Worm (Caenorhabditis elegans): ENCODE results near the gene Y57E12B.1.

Gene Y57E12B.1

DNA sequence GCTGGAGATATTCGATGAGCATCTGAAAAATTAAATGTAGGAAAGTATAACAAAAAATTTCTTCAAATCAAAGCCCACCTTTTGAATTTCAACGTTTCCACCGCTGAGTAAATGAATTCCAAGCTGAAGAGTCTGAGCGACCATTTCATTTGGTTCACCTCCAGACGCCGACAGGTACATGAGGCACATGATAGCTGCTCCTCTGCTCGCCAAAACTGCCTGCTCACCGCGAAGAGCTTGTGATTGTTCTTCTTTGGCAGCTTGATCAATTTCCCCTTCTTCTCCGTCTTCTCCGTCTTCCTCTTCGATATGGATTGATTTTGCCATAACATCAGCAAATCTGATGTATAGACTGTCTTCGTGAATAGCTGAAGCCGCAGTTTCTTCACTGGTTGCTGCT is 41.9 kb upstream of the Y57E12B.1 start:
- TF ChIP-seq unc-62 (GFP tag; optimal IDR thresholded peaks at IDR 0.05 in 1 of 2) (peak in 1 of 2 experiments; percentile 93), unc-62 (tag; optimal IDR thresholded peaks at IDR 0.05) (no peak), pha-4 (GFP tag; IDR thresholded peaks at IDR 0.05) (no peak), pha-4 (tag; optimal IDR thresholded peaks at IDR 0.05) (no peak)

DNA sequence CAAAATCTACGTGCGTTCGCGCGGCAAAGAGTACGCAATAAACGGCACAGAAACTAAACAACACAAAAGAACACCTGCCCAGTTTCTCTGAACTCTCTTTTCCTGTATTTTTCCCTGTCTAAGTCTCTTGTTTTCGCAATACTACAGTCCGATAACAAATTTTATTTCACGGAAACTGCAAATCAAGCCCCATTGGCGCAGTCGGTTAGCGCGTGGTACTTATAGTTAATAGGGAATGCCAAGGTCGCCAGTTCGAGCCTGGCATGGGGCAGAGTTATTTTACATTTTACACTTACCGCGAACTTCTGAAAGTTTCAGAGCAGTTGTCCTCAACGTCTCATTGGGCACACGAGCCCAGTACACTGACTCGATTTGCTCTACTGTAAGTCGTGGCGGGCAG is 31.0 kb upstream of the Y57E12B.1 start:
- TF ChIP-seq vab-7 (GFP tag; IDR thresholded peaks at IDR 0.05) (0 out of 2 replicates have a peak, but pooled peaks have one; percentile 17), nhr-10 (tag; optimal IDR thresholded peaks at IDR 0.05) (no peak), ceh-20 (GFP tag; IDR thresholded peaks at IDR 0.05) (no peak), madf-9 (GFP tag; conservative IDR thresholded peaks at IDR 0.05) (no peak), ctbp-1 (GFP tag; IDR thresholded peaks at IDR 0.05) (no peak), F49E8.2 (tag; optimal IDR thresholded peaks at IDR 0.05; ENCODE audit: borderline replicate concordance) (no peak), nhr-102 (tag; optimal IDR thresholded peaks at IDR 0.05) (no peak), nhr-28 (tag; optimal IDR thresholded peaks at IDR 0.05) (no peak), nhr-48 (tag; optimal IDR thresholded peaks at IDR 0.05) (no peak), aha-1 (tag) (no peak), saeg-2 (GFP tag; IDR thresholded peaks at IDR 0.05) (no peak), tra-1 (GFP tag; IDR thresholded peaks at IDR 0.05) (no peak), arid-1 (GFP tag; conservative IDR thresholded peaks at IDR 0.05) (no peak), dmd-9 (GFP tag; IDR thresholded peaks at IDR 0.05) (no peak), mdt-29 (GFP tag; IDR thresholded peaks at IDR 0.05) (no peak), snpc-4 (tag; optimal IDR thresholded peaks at IDR 0.05) (no peak), egl-43 (GFP tag; IDR thresholded peaks at IDR 0.05) (no peak), nhr-41 (GFP tag; IDR thresholded peaks at IDR 0.05) (no peak), hlh-30 (tag; optimal IDR thresholded peaks at IDR 0.05; ENCODE audit: insufficient read depth) (no peak), F26F4.8 (GFP tag; conservative IDR thresholded peaks at IDR 0.05) (0 out of 2 replicates have a peak, but pooled peaks have one; percentile 14), ZK337.2 (GFP tag; IDR thresholded peaks at IDR 0.05) (no peak), unc-62 (GFP tag; optimal IDR thresholded peaks at IDR 0.05 in 1 of 2) (peak in 1 of 2 experiments; percentile 38), unc-62 (tag; optimal IDR thresholded peaks at IDR 0.05) (no peak), ceh-62 (tag; optimal IDR thresholded peaks at IDR 0.05) (no peak), dmd-6 (GFP tag; IDR thresholded peaks at IDR 0.05) (0 out of 2 replicates have a peak, but pooled peaks have one; percentile 14), nhr-6 (tag; optimal IDR thresholded peaks at IDR 0.05) (no peak), Y105C5A.15 (GFP tag; IDR thresholded peaks at IDR 0.05) (no peak), madf-5 (GFP tag; IDR thresholded peaks at IDR 0.05) (no peak), lir-3 (tag; optimal IDR thresholded peaks at IDR 0.05) (no peak), dve-1 (tag; optimal IDR thresholded peaks at IDR 0.05; ENCODE audit: insufficient read depth) (no peak)

DNA sequence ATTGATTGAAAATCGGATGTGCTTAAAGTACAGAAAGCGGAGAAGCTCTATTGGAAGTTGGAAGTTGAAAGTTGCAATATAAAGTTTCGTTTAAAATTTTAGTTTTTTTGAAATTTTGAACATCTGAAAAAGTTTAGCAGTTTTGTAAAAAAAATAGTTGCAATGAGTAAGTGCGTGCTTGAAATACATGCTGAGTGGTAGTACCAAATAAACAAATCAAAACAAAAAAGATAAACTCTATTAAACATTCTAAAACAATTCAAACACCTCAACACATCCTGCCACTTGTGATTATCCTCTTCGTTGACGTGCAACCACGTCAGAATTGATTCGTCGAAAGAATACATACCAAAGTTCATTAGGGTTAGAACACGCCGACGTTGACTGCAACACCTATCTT is 29.1 kb upstream of the Y57E12B.1 start:
- TF ChIP-seq unc-62 (GFP tag; optimal IDR thresholded peaks at IDR 0.05 in 1 of 2) (peak in 1 of 2 experiments; percentile 92), unc-62 (tag; optimal IDR thresholded peaks at IDR 0.05) (no peak), F10B5.3 (tag; optimal IDR thresholded peaks at IDR 0.05) (no peak)

DNA sequence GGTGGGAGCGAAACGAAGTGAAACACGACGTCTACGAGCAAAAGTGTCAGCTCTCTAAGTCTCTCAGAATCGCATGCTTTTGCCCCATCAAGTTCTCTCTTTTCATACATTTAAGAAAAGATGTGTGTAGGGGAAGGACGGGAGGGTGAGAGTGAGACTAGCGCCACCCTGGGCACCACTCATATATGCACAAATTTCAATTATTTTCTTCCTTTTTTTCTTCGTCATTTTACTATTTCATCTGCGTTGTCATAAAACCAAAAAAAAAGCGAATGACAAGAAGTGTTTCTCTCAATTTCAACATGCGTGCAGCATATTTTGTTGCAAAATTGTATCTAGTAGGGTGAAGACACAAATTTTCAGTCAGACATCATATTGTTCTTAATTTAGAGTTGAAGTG is 21.7 kb upstream of the Y57E12B.1 start:
- TF ChIP-seq T26A8.4 (GFP tag; IDR thresholded peaks at IDR 0.05) (no peak), unc-62 (GFP tag; optimal IDR thresholded peaks at IDR 0.05 in 1 of 2) (peak in 1 of 2 experiments; percentile 79), unc-62 (tag; optimal IDR thresholded peaks at IDR 0.05) (no peak), aha-1 (tag) (peak; percentile 53)

DNA sequence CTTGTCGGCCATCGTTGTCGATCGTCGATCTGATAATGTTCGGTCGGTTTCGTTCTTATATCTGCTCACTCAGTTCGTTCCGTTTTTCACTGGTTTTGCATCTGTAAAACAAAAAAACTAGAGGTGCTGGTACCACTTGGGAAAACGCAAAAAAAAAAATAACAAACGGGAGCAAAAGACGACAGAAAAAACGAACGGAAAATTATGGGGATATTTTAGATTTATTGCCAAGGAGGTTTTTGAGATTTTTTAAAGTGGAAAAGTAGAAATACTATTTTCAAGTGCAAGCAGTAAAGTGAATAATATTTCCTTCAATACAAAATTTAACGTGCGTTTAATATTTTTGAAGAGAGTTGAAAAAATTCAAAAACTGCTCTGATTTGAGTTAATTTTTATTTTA is 19.4 kb upstream of the Y57E12B.1 start, which contains the start of gene unc-68:
Gene unc-68 (minus strand): TSS at position 101 of the 400 bp plus-strand sequence.
- TF ChIP-seq dve-1 (tag; optimal IDR thresholded peaks at IDR 0.05; ENCODE audit: insufficient read depth) (no peak), T26A8.4 (GFP tag; IDR thresholded peaks at IDR 0.05) (no peak), aha-1 (tag) (peak; percentile 52)

All from whole organism, L4 larva.